Fruit fly (Drosophila melanogaster) whole organism, larva: ENCODE measurements around the gene CG15576.

ENCODE experiments used
- noc ChIP-seq: fragments of 200-800 bp; sonication (Bioruptor generic); optimal IDR thresholded peaks from 3 replicates; lab custom pipeline; 2019; ENCODE audit warnings: missing biosample characterization, mild to moderate bottlenecking, missing genetic modification characterization, moderate library complexity

Gene CG15576

DNA sequence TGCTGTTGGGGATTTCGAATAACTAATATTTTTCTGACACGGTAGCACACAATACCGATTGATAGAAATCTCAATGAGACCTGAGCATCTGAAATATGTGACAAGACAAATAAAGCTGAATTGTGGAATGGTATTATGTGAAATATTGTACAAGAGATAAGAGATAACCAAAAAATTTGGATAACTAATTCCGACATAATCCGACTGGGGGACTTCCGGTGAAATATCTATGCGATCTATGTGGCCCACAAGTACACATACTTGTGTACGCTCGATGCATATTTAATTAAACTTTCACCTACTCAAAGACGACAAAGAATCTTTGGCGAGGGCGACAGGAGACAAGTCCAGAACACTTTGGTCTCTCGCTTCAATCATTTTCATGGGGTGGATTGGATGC is at the start of gene CG15576:
Gene CG15576, minus strand, starts transcription at position 101 of the 400 bp plus-strand sequence.
- TF ChIP-seq noc (tag; lab: Kevin White, UChicago): no peak

DNA sequence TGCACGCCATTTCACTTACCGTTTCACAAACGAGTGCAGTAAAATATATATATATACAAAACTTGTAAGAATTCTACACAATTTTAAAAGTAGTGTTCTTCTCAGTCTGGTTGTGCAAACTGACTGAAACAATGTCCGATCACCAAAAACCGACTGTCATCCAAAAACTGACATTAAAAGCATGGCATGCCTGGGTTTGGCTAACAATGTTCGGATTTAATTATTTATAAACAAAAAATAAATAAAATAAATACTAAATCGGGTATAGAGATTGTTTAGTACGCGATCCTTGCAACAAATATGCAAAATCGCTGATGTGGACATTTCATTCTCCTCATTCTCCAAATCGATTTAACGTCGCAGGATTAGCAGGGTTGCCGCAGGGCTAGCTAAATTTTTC is 49.7 kb upstream of the CG15576 start, which contains the start of gene CG12692:
Gene CG12692, minus strand, starts transcription at position 101 of the 400 bp plus-strand sequence.
- no peak for TF ChIP-seq noc (tag; lab: Kevin White, UChicago)

DNA sequence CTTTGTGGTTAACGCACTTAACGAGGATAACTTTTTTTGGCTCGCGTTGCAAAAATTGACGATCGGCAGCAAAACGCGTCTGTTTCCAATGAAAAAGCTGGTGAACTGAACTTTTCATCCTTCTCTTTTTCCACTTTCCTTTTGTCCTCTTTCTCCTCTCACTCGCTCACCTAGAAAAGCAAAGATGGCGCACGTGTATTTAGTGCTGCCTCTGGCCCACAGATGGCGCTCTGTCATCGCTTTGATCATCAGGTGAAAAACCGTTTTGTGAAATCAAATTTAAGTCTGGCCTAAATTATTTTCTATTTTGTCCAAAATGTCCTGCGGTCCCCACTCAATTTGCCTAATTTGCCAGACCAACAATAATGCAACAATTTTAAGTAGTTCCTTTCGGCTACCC is 40.8 kb upstream of the CG15576 start:
- TF ChIP-seq noc (tag; lab: Kevin White, UChicago): no peak

- no peak for TF ChIP-seq noc (tag; lab: Kevin White, UChicago)
These were observed 28.2 kb upstream of the CG15576 start for dm6 chrX:4280769-4281168.

dm6 chrX:4277861-4278260 is 25.3 kb upstream of the CG15576 start, which contains the start of gene CG15578:
Gene CG15578, minus strand, starts transcription at chrX:4277961.
- no peak for TF ChIP-seq noc (tag; lab: Kevin White, UChicago)

DNA sequence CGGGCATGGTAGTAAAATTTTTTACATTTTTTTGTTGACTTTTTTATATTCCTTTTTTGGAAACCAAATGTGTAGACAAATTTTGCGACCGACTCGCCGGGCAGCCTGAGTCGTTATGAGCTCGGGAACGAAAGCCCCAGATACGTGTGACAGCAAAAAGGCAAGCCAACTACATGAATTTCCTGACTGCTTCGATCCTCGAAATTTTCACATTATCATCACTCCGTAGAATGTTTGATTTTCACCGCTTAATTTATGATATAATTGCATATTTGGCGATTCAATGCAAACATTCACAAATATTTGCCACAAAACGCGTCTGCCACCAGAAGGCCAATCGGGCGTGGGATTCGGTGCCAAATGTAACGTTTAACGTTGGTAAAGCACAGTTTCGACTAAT is 24.3 kb upstream of the CG15576 start, which contains the start of gene CG15577:
Gene CG15577, minus strand, starts transcription at position 101 of the 400 bp plus-strand sequence.
- no peak for TF ChIP-seq noc (tag; lab: Kevin White, UChicago)

dm6 chrX:4273499-4273898 is 20.9 kb upstream of the CG15576 start:
- TF ChIP-seq noc (tag; lab: Kevin White, UChicago): no peak

DNA sequence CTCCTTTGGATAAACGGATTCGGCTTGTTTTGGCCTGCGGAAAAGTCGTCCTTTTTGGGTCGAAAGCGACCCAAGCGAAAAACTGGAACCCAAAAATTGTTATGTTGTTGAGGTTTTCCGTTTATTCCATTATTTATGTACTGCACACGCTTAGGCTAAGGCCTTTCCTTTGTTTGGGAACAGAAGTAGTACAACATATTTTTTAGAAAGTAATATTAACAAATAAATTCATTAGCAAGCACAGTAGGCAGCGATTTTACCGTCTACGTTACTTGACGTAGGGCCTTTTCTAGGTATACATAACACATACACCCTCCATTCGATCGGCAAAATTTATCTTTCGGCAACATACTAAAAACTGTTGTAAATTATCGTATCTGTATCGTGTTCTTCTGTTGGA is 15.8 kb upstream of the CG15576 start, which contains the start of gene CG15572:
Gene CG15572, plus strand, starts transcription at position 301 of the 400 bp plus-strand sequence.
- no peak for TF ChIP-seq noc (tag; lab: Kevin White, UChicago)

DNA sequence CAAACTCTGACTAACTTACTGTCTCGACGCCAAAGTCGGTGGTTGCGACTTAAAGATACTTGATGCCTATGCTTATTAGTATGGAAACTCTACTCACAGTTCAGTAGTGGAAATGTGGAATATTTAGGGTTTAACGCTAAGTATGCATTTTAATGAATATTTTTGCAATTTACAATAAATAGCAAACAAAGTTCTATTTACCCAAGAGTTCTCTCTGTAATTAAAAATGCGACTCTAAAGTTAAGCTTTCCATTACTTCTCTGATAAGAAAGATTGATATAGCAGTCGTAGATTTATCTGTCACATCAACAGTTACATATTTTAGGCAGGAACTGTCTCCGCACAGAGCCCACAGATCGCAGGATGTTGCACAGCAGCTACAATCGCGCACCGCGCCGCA is 13.2 kb upstream of the CG15576 start, which contains the start of gene CG12691:
Gene CG12691, plus strand, starts transcription at position 301 of the 400 bp plus-strand sequence.
- TF ChIP-seq noc (tag; lab: Kevin White, UChicago): no peak

dm6 chrX:4265327-4265726 is 12.7 kb upstream of the CG15576 start:
- no peak for TF ChIP-seq noc (tag; lab: Kevin White, UChicago)

- TF ChIP-seq noc (tag; lab: Kevin White, UChicago): no peak
These were observed 11.7 kb upstream of the CG15576 start for dm6 chrX:4264319-4264718.

DNA sequence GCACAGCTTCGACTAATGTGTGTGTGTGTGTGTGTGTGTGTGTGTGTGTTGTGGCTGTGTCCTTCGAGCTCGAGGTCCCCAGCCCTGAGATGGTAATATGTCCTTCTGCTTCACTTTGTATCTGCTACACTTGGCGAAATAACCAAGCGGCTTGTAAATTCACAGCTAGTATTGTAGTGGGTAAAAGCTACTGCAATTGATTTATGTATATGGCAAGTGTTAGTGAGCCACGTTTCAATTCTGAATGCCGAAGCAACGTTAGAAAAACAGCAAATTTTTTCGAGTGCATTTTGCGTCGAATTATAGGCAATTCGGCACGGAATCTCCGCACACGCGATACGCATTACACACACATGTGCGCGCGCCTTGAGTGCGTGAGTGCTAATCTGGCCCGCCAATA is 10.1 kb upstream of the CG15576 start:
- no peak for TF ChIP-seq noc (tag; lab: Kevin White, UChicago)

DNA sequence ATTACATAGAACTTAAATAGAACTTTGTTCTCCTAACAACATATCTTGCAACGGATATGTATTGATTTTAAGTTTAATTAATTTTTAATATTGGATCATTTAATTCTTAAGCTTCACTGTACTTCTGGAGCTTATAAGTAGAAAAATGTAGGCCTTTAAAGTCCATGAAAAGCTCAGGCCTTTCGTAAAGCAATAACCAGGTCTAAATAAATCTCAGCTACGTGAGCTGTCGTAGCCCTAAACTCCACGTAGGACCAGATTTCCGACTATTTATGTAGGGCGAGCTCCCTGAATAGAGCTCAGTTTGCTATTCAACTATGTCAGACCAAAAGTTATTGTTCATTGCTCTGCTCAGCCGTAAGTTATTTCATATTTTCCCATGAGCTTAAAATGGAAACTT is 4.5 kb downstream of the CG15576 start, which contains the start of gene CG43135:
Gene CG43135, plus strand, starts transcription at position 301 of the 400 bp plus-strand sequence.
- no peak for TF ChIP-seq noc (tag; lab: Kevin White, UChicago)

- TF ChIP-seq noc (tag; lab: Kevin White, UChicago): no peak
These were observed 5.6 kb downstream of the CG15576 start, which contains the start of gene CG43134 for dm6 chrX:4247013-4247412. Gene CG43134, plus strand, starts transcription at chrX:4247313.

DNA sequence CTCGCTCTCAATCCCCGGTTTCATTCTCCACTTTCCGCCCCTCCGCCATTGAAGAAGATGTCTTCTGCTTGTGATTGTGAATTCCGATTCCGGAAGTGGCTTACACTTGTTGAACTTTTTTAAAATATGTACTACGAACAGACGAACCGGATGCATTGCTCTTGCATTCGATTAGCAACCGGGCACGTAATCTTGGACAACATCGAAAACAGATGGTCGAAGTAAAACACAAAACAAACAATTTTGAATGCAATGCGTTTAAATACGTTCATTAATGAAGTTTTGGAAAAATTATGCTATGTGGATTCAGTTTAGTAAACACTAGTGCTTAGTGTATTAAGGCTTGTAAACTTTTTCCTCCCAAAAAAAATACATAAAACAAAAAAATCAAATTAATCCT is 6.6 kb downstream of the CG15576 start, which contains the start of gene Muc4B:
Gene Muc4B, minus strand, starts transcription at position 101 of the 400 bp plus-strand sequence.
- no peak for TF ChIP-seq noc (tag; lab: Kevin White, UChicago)

dm6 chrX:4242726-4243125 is 9.9 kb downstream of the CG15576 start, which contains the start of gene Femcoat:
Gene Femcoat, minus strand, starts transcription at chrX:4242826.
- no peak for TF ChIP-seq noc (tag; lab: Kevin White, UChicago)

- TF ChIP-seq noc (tag; lab: Kevin White, UChicago): no peak
These were observed 12.4 kb downstream of the CG15576 start for dm6 chrX:4240146-4240545.
